Fruit fly (Drosophila melanogaster) whole organism, embryonic: ENCODE measurements around the gene Upf2.
A peak's percentile ranks its signal among the peaks of the same experiment; 100 is the strongest.

ENCODE experiments used
- Asciz ChIP-seq: fragments of 200-800 bp; sonication (Bioruptor generic); optimal IDR thresholded peaks from 2 replicates; lab custom pipeline; 2017; ENCODE audit warnings: missing biosample characterization, mild to moderate bottlenecking, missing genetic modification characterization, missing genetic modification reagents
- CG10959 ChIP-seq: fragments of 200-800 bp; sonication (Bioruptor generic); IDR thresholded peaks from 2 replicates; pipeline ENCODE4 v1.3.6; 2022; ENCODE audit warnings: missing biosample characterization, missing genetic modification characterization
- CG11695 ChIP-seq: fragments of 200-800 bp; sonication (Bioruptor generic); IDR thresholded peaks from 3 replicates; pipeline ENCODE4 v1.3.6; 2022; ENCODE audit warnings: missing biosample characterization, missing genetic modification characterization
- CG12942 ChIP-seq: fragments of 200-800 bp; sonication (Bioruptor generic); optimal IDR thresholded peaks from 3 replicates; lab custom pipeline; 2016; ENCODE audit warnings: missing biosample characterization, missing genetic modification characterization
- CG13123 ChIP-seq: fragments of 200-800 bp; sonication (Bioruptor generic); optimal IDR thresholded peaks from 2 replicates; lab custom pipeline; 2016; ENCODE audit warnings: missing biosample characterization, missing genetic modification characterization
- CG14667 ChIP-seq: fragments of 200-800 bp; sonication (Bioruptor generic); IDR thresholded peaks from 2 replicates; pipeline ENCODE4 v1.3.6; 2022; ENCODE audit warnings: missing biosample characterization, missing genetic modification characterization
- CG17186 ChIP-seq: fragments of 200-800 bp; sonication (Bioruptor generic); optimal IDR thresholded peaks from 3 replicates; lab custom pipeline; 2017; ENCODE audit warnings: missing biosample characterization, missing genetic modification reagents, missing genetic modification characterization
- CG17385 ChIP-seq: fragments of 200-800 bp; sonication (Bioruptor generic); optimal IDR thresholded peaks from 3 replicates; lab custom pipeline; 2018; ENCODE audit warnings: missing biosample characterization, mild to moderate bottlenecking, missing genetic modification characterization
- CG18599 ChIP-seq: fragments of 200-800 bp; sonication (Bioruptor generic); optimal IDR thresholded peaks from 3 replicates; lab custom pipeline; 2017; ENCODE audit warnings: missing biosample characterization, missing genetic modification characterization, mild to moderate bottlenecking, moderate library complexity, missing genetic modification reagents
- CG2120 ChIP-seq: fragments of 200-800 bp; sonication (Bioruptor generic); optimal IDR thresholded peaks from 3 replicates; lab custom pipeline; 2016; ENCODE audit warnings: missing biosample characterization, missing genetic modification characterization
- CG2875 ChIP-seq: fragments of 200-800 bp; sonication (Bioruptor generic); optimal IDR thresholded peaks from 2 replicates; lab custom pipeline; 2017; ENCODE audit warnings: missing biosample characterization, mild to moderate bottlenecking, missing genetic modification characterization, missing genetic modification reagents
- CG31388 ChIP-seq: fragments of 200-800 bp; sonication (Bioruptor generic); optimal IDR thresholded peaks from 2 replicates; lab custom pipeline; 2016; ENCODE audit warnings: missing biosample characterization, missing genetic modification characterization
- CG4424 ChIP-seq: fragments of 200-800 bp; sonication (Bioruptor generic); optimal IDR thresholded peaks from 3 replicates; lab custom pipeline; 2016; ENCODE audit warnings: missing biosample characterization, missing genetic modification characterization
- CG6175 ChIP-seq: fragments of 200-800 bp; sonication (Bioruptor generic); IDR thresholded peaks from 3 replicates; pipeline ENCODE4 v1.3.6; 2022; ENCODE audit warnings: missing biosample characterization, missing genetic modification characterization
- CG7839 ChIP-seq: fragments of 200-800 bp; sonication (Bioruptor generic); optimal IDR thresholded peaks from 3 replicates; lab custom pipeline; 2018; ENCODE audit warnings: missing biosample characterization, mild to moderate bottlenecking, missing genetic modification characterization, moderate library complexity
- CG8281 ChIP-seq: fragments of 200-800 bp; sonication (Bioruptor generic); optimal IDR thresholded peaks from 2 replicates; lab custom pipeline; 2018; ENCODE audit warnings: missing biosample characterization, mild to moderate bottlenecking, missing genetic modification characterization, moderate library complexity
- Chrac-16 ChIP-seq: fragments of 200-800 bp; sonication (Bioruptor generic); optimal IDR thresholded peaks from 3 replicates; lab custom pipeline; 2016; ENCODE audit warnings: missing biosample characterization, missing genetic modification characterization
- CkIIα-i1 ChIP-seq: fragments of 200-800 bp; sonication (Bioruptor generic); IDR thresholded peaks from 2 replicates; pipeline ENCODE4 v1.3.6; 2022; ENCODE audit warnings: missing biosample characterization, missing genetic modification characterization
- CrebB ChIP-seq: fragments of 200-800 bp; sonication (Bioruptor generic); optimal IDR thresholded peaks from 3 replicates; lab custom pipeline; 2018; ENCODE audit warnings: missing biosample characterization, mild to moderate bottlenecking, missing genetic modification characterization
- Fer1 ChIP-seq: fragments of 200-800 bp; sonication (Bioruptor generic); optimal IDR thresholded peaks from 2 replicates; lab custom pipeline; 2017; ENCODE audit warnings: missing biosample characterization, mild to moderate bottlenecking, missing genetic modification characterization
- Fer2 ChIP-seq: fragments of 200-800 bp; sonication (Bioruptor generic); optimal IDR thresholded peaks from 2 replicates; lab custom pipeline; 2018; ENCODE audit warnings: missing biosample characterization, mild to moderate bottlenecking, missing genetic modification characterization, moderate library complexity
- Gug ChIP-seq: fragments of 200-800 bp; sonication (Bioruptor generic); IDR thresholded peaks from 4 replicates; pipeline ENCODE4 v1.3.6; 2022; ENCODE audit warnings: missing biosample characterization, missing genetic modification characterization
- HLH3B ChIP-seq: fragments of 200-800 bp; sonication (Bioruptor generic); IDR thresholded peaks from 2 replicates; pipeline ENCODE4 v1.3.6; 2022; ENCODE audit warnings: missing biosample characterization, missing genetic modification characterization
- Hey ChIP-seq: fragments of 200-800 bp; sonication (Bioruptor generic); optimal IDR thresholded peaks from 3 replicates; lab custom pipeline; 2018; ENCODE audit warnings: missing biosample characterization, mild to moderate bottlenecking, missing genetic modification characterization
- Max ChIP-seq: fragments of 200-800 bp; sonication (Bioruptor generic); optimal IDR thresholded peaks from 2 replicates; lab custom pipeline; 2016; ENCODE audit warnings: missing biosample characterization, mild to moderate bottlenecking, missing genetic modification characterization
- Myb ChIP-seq: fragments of 200-800 bp; sonication (Bioruptor generic); optimal IDR thresholded peaks from 2 replicates; lab custom pipeline; 2016; ENCODE audit warnings: missing biosample characterization, missing genetic modification characterization
- NK7.1 ChIP-seq: fragments of 200-800 bp; sonication (Bioruptor generic); optimal IDR thresholded peaks from 3 replicates; lab custom pipeline; 2016; ENCODE audit warnings: missing biosample characterization, missing genetic modification characterization
- NfI ChIP-seq: fragments of 200-800 bp; sonication (Bioruptor generic); optimal IDR thresholded peaks from 3 replicates; lab custom pipeline; 2018; ENCODE audit warnings: missing biosample characterization, mild to moderate bottlenecking, missing genetic modification characterization, moderate library complexity
- Sox102F ChIP-seq: fragments of 200-800 bp; sonication (Bioruptor generic); optimal IDR thresholded peaks from 2 replicates; lab custom pipeline; 2018; ENCODE audit warnings: missing biosample characterization, mild to moderate bottlenecking, missing genetic modification characterization, moderate library complexity
- Sry-β ChIP-seq: fragments of 200-800 bp; sonication (Bioruptor generic); optimal IDR thresholded peaks from 2 replicates; lab custom pipeline; 2018; ENCODE audit warnings: missing biosample characterization, mild to moderate bottlenecking, missing genetic modification characterization, moderate library complexity
- Trl ChIP-seq, 3 experiments: fragments of >200 bp in 2 of 3; fragments of 200-800 bp in 1 of 3; sonication (Bioruptor generic) in 1 of 3; optimal IDR thresholded peaks; 2 replicates in 1 of 3; 3 replicates in 2 of 3; lab custom pipeline; 2016 to 2017; ENCODE audit warnings: missing biosample characterization in 1 of 3, missing genetic modification characterization in 1 of 3
- ac ChIP-seq: fragments of 200-800 bp; sonication (Bioruptor generic); optimal IDR thresholded peaks from 3 replicates; lab custom pipeline; 2017; ENCODE audit warnings: missing biosample characterization, mild to moderate bottlenecking, missing genetic modification characterization
- ap ChIP-seq: fragments of 200-800 bp; sonication (Bioruptor generic); IDR thresholded peaks from 2 replicates; pipeline ENCODE4 v1.3.6; 2022; ENCODE audit warnings: missing biosample characterization, missing genetic modification characterization
- ci ChIP-seq: fragments of 200-800 bp; sonication (Bioruptor generic); IDR thresholded peaks from 3 replicates; pipeline ENCODE4 v1.3.6; 2022; ENCODE audit warnings: missing biosample characterization, missing genetic modification characterization
- crp ChIP-seq, 2 experiments: fragments of 200-800 bp; sonication (Bioruptor generic); optimal IDR thresholded peaks; 2 replicates in 1 of 2; 3 replicates in 1 of 2; lab custom pipeline; 2017; ENCODE audit warnings: missing biosample characterization in 2 of 2, missing genetic modification characterization in 2 of 2, mild to moderate bottlenecking in 1 of 2, moderate library complexity in 1 of 2
- cwo ChIP-seq: fragments of 200-800 bp; sonication (Bioruptor generic); optimal IDR thresholded peaks from 3 replicates; lab custom pipeline; 2017; ENCODE audit warnings: missing biosample characterization, missing genetic modification characterization, mild to moderate bottlenecking, moderate library complexity, missing genetic modification reagents
- disco-r ChIP-seq: fragments of 200-800 bp; sonication (Bioruptor generic); optimal IDR thresholded peaks from 2 replicates; lab custom pipeline; 2016; ENCODE audit warnings: missing biosample characterization, missing genetic modification characterization
- fd3F ChIP-seq: fragments of 200-800 bp; sonication (Bioruptor generic); optimal IDR thresholded peaks from 2 replicates; lab custom pipeline; 2018; ENCODE audit warnings: missing biosample characterization, mild to moderate bottlenecking, missing genetic modification characterization, moderate library complexity
- gce ChIP-seq: fragments of 200-800 bp; sonication (Bioruptor generic); IDR thresholded peaks from 3 replicates; pipeline ENCODE4 v1.3.6; 2022; ENCODE audit warnings: missing biosample characterization, missing genetic modification characterization
- gcm2 ChIP-seq: fragments of 200-800 bp; sonication (Bioruptor generic); optimal IDR thresholded peaks from 2 replicates; lab custom pipeline; 2016; ENCODE audit warnings: missing biosample characterization, missing genetic modification characterization
- hkb ChIP-seq, 2 experiments: fragments of 200-800 bp in 1 of 2; fragments of >200 bp in 1 of 2; sonication (Bioruptor generic) in 1 of 2; IDR thresholded peaks in 1 of 2; optimal IDR thresholded peaks in 1 of 2; 2 replicates each; pipeline versions ENCODE4 v1.3.6 to Lab custom; 2017 to 2022; ENCODE audit warnings: missing biosample characterization in 1 of 2, missing genetic modification characterization in 1 of 2
- hth ChIP-seq: fragments of >200 bp; optimal IDR thresholded peaks from 2 replicates; lab custom pipeline; 2017; ENCODE audit warnings: inconsistent platforms
- jigr1 ChIP-seq: fragments of 200-800 bp; sonication (Bioruptor generic); IDR thresholded peaks from 3 replicates; pipeline ENCODE4 v1.3.6; 2022; ENCODE audit warnings: missing biosample characterization, missing genetic modification characterization
- lilli ChIP-seq: fragments of 200-800 bp; sonication (Bioruptor generic); optimal IDR thresholded peaks from 3 replicates; lab custom pipeline; 2016; ENCODE audit warnings: missing biosample characterization, missing genetic modification characterization
- pho ChIP-seq: fragments of 200-800 bp; sonication (Bioruptor generic); optimal IDR thresholded peaks from 2 replicates; lab custom pipeline; 2016; ENCODE audit warnings: missing biosample characterization, missing genetic modification characterization
- pzg ChIP-seq: fragments of 200-800 bp; sonication (Bioruptor generic); optimal IDR thresholded peaks from 3 replicates; lab custom pipeline; 2018; ENCODE audit warnings: missing biosample characterization, mild to moderate bottlenecking, missing genetic modification characterization, moderate library complexity
- run ChIP-seq: fragments of 200-800 bp; sonication (Bioruptor generic); optimal IDR thresholded peaks from 3 replicates; lab custom pipeline; 2018; ENCODE audit warnings: missing biosample characterization, mild to moderate bottlenecking, missing genetic modification characterization
- sens ChIP-seq: fragments of 200-800 bp; sonication (Bioruptor generic); peaks from one replicate; lab custom pipeline; 2016; ENCODE audit warnings: missing biosample characterization, missing genetic modification characterization
- stc ChIP-seq: fragments of 200-800 bp; sonication (Bioruptor generic); IDR thresholded peaks from 2 replicates; pipeline ENCODE4 v1.3.6; 2022; ENCODE audit warnings: missing biosample characterization, missing genetic modification characterization

The Upf2 gene

DNA sequence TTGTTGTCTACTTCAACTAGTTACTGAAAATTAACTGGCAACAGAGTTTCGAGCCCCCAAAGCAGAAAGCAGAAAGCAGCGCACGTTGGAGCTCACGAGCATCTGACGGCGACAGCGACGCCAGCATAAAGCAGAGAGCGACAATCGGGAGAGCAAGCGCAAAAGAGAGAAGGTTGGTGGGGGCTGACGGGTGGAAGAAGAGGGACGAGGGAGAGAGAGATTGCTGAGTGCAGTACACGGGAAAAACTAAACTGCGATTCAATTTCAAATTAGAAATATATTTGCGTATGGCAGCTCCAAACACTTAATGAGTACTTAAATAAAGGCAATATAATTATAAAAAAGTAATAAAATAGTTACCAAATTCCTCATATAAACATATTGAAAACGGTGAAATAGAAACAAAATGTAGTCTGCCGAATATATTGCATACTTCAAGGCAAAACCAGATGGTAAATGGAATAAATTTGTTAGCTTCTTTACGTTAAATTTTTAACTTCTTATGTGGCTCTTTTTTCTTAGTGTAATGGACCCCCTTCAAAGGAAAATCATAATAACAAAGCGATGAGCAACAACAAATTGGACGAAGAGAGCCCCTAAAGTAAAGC, 16.9 kb upstream of the Upf2 start (continued):
- TF ChIP-seq pho (GFP tag; lab: Kevin White, UChicago) (peak; percentile 80), stc (GFP tag; lab: Robert Waterston, UW) (peak; percentile 87), Trl (optimal IDR thresholded peaks at IDR 0.05; lab: Kevin White, UChicago) (peak; percentile 88 to 93), Trl (GFP tag; optimal IDR thresholded peaks at IDR 0.05; lab: Kevin White, UChicago) (peak; percentile 79), CrebB (peak; percentile 92), Hey (peak; percentile 71), hkb (optimal IDR thresholded peaks at IDR 0.05; lab: Kevin White, UChicago) (no peak), hkb (GFP tag; IDR thresholded peaks at IDR 0.05; lab: Robert Waterston, UW) (peak; percentile 95), CG31388 (GFP tag; lab: Kevin White, UChicago) (peak; percentile 78), CG14667 (GFP tag; lab: Robert Waterston, UW) (peak; percentile 86), CG7839 (tag; lab: Kevin White, UChicago) (peak; percentile 97), Fer2 (tag; lab: Kevin White, UChicago) (peak; percentile 92), Chrac-16 (GFP tag; lab: Kevin White, UChicago) (peak; percentile 92), CG4424 (GFP tag; lab: Kevin White, UChicago) (peak; percentile 96), CG2120 (GFP tag; lab: Kevin White, UChicago) (peak; percentile 95), CG10959 (peak; percentile 66), Sox102F (peak; percentile 95), crp (GFP tag; optimal IDR thresholded peaks at IDR 0.05; lab: Kevin White, UChicago) (peak in 1 of 2 experiments; percentile 64), CG17186 (GFP tag; lab: Kevin White, UChicago) (peak; percentile 52), ci (peak; percentile 80), cwo (GFP tag; lab: Kevin White, UChicago) (peak; percentile 93), NfI (peak; percentile 95), gcm2 (GFP tag; lab: Kevin White, UChicago) (peak; percentile 67), pzg (GFP tag; lab: Kevin White, UChicago) (no peak), CG2875 (peak; percentile 89), run (peak; percentile 94), CG11695 (GFP tag; lab: Robert Waterston, UW) (peak; percentile 94), disco-r (peak; percentile 69), CkIIα-i1 (GFP tag; lab: Robert Waterston, UW) (peak; percentile 51; the same call in 1 of the 2 replicates), Myb (GFP tag; lab: Kevin White, UChicago) (peak; percentile 28), CG18599 (GFP tag; lab: Kevin White, UChicago) (peak; percentile 97), Asciz (GFP tag; lab: Kevin White, UChicago) (peak; percentile 94), lilli (GFP tag; lab: Kevin White, UChicago) (peak; percentile 89), CG8281 (peak; percentile 83), Fer1 (GFP tag; lab: Kevin White, UChicago) (peak; percentile 96), HLH3B (peak; percentile 89), ac (GFP tag; lab: Kevin White, UChicago) (peak; percentile 45), CG17385 (GFP tag; lab: Kevin White, UChicago) (peak; percentile 94), jigr1 (GFP tag; lab: Robert Waterston, UW) (peak; percentile 90), CG6175 (GFP tag; lab: Robert Waterston, UW) (peak; percentile 68), Gug (GFP tag; lab: Robert Waterston, UW) (peak; percentile 86), Max (GFP tag; lab: Kevin White, UChicago) (peak; percentile 90), hth (lab: Kevin White, UChicago) (no peak), sens (GFP tag; lab: Kevin White, UChicago) (peak; percentile 98), NK7.1 (GFP tag; lab: Kevin White, UChicago) (peak; percentile 63), CG12942 (peak; percentile 92), fd3F (GFP tag; lab: Kevin White, UChicago) (peak; percentile 93), ap (GFP tag; lab: Robert Waterston, UW) (peak; percentile 86), CG13123 (GFP tag; lab: Kevin White, UChicago) (peak; percentile 86), gce (peak; percentile 83; the same call in 2 of the 3 replicates), Sry-β (GFP tag; lab: Kevin White, UChicago) (peak; percentile 57)
